Fruit fly (Drosophila melanogaster) whole organism, embryonic: ENCODE data around the gene TotZ.

Experiments used
- Atf3 ChIP-seq: fragments of 200-800 bp; sonication (Bioruptor generic); optimal IDR thresholded peaks from 3 replicates; lab custom pipeline; 2016; ENCODE audit warnings: missing biosample characterization, missing genetic modification characterization
- C15 ChIP-seq: fragments of 200-800 bp; sonication (Bioruptor generic); IDR thresholded peaks from 3 replicates; pipeline ENCODE4 v1.3.6; 2022; ENCODE audit warnings: missing biosample characterization, missing genetic modification characterization
- CG11456 ChIP-seq: fragments of 200-800 bp; sonication (Bioruptor generic); IDR thresholded peaks from 3 replicates; pipeline ENCODE4 v1.3.6; 2022; ENCODE audit warnings: missing biosample characterization, missing genetic modification characterization
- CG12942 ChIP-seq: fragments of 200-800 bp; sonication (Bioruptor generic); optimal IDR thresholded peaks from 3 replicates; lab custom pipeline; 2016; ENCODE audit warnings: missing biosample characterization, missing genetic modification characterization
- CG13424 ChIP-seq: fragments of 200-800 bp; sonication (Bioruptor generic); optimal IDR thresholded peaks from 2 replicates; lab custom pipeline; 2019; ENCODE audit warnings: missing biosample characterization, mild to moderate bottlenecking, missing genetic modification characterization, moderate library complexity
- CG14050 ChIP-seq: fragments of 200-800 bp; sonication (Bioruptor generic); IDR thresholded peaks from 3 replicates; pipeline ENCODE4 v1.3.6; 2022; ENCODE audit warnings: missing biosample characterization, missing genetic modification characterization
- CG1602 ChIP-seq: fragments of 200-800 bp; sonication (Bioruptor generic); optimal IDR thresholded peaks from 3 replicates; lab custom pipeline; 2016; ENCODE audit warnings: missing biosample characterization, missing genetic modification characterization
- CG17802 ChIP-seq: fragments of 200-800 bp; sonication (Bioruptor generic); optimal IDR thresholded peaks from 2 replicates; lab custom pipeline; 2018; ENCODE audit warnings: missing biosample characterization, mild to moderate bottlenecking, missing genetic modification characterization, moderate library complexity
- CG18011 ChIP-seq: fragments of 200-800 bp; sonication (Bioruptor generic); optimal IDR thresholded peaks from 2 replicates; lab custom pipeline; 2017; ENCODE audit warnings: missing biosample characterization, missing genetic modification characterization, mild to moderate bottlenecking, moderate library complexity, missing genotype
- CG18764 ChIP-seq: fragments of 200-800 bp; sonication (Bioruptor generic); optimal IDR thresholded peaks from 3 replicates; lab custom pipeline; 2016; ENCODE audit warnings: missing biosample characterization, missing genetic modification characterization
- CG2199 ChIP-seq: fragments of 200-800 bp; sonication (Bioruptor generic); IDR thresholded peaks from 3 replicates; pipeline ENCODE4 v1.3.6; 2022; ENCODE audit warnings: missing biosample characterization, missing genetic modification characterization
- CG30020 ChIP-seq: fragments of 200-800 bp; optimal IDR thresholded peaks from 2 replicates; lab custom pipeline; 2019; ENCODE audit warnings: missing biosample characterization, mild to moderate bottlenecking, missing genetic modification characterization, moderate library complexity
- CG32767 ChIP-seq: fragments of 200-800 bp; sonication (Bioruptor generic); IDR thresholded peaks from 2 replicates; pipeline ENCODE4 v1.3.6; 2022; ENCODE audit warnings: missing biosample characterization, missing genetic modification characterization
- CG3281 ChIP-seq: fragments of 200-800 bp; sonication (Bioruptor generic); optimal IDR thresholded peaks from 3 replicates; lab custom pipeline; 2017; ENCODE audit warnings: missing biosample characterization, mild to moderate bottlenecking, missing genetic modification characterization
- CG3838 ChIP-seq: fragments of 200-800 bp; sonication (Bioruptor generic); optimal IDR thresholded peaks from 3 replicates; lab custom pipeline; 2016; ENCODE audit warnings: missing biosample characterization, missing genetic modification characterization
- CG3847 ChIP-seq: fragments of 200-800 bp; sonication (Bioruptor generic); IDR thresholded peaks from 2 replicates; pipeline ENCODE4 v1.3.6; 2022; ENCODE audit warnings: missing biosample characterization, missing genetic modification characterization
- CG4424 ChIP-seq: fragments of 200-800 bp; sonication (Bioruptor generic); optimal IDR thresholded peaks from 3 replicates; lab custom pipeline; 2016; ENCODE audit warnings: missing biosample characterization, missing genetic modification characterization
- CG6813 ChIP-seq: fragments of 200-800 bp; sonication (Bioruptor generic); optimal IDR thresholded peaks from 2 replicates; lab custom pipeline; 2017; ENCODE audit warnings: missing biosample characterization, missing genetic modification characterization, mild to moderate bottlenecking, moderate library complexity, missing genetic modification reagents
- CG7963 ChIP-seq: fragments of 200-800 bp; sonication (Bioruptor generic); IDR thresholded peaks from 3 replicates; pipeline ENCODE4 v1.3.6; 2022; ENCODE audit warnings: missing biosample characterization, missing genetic modification characterization; ENCODE audit not compliant: partially characterized antibody
- CG7987 ChIP-seq: fragments of 200-800 bp; sonication (Bioruptor generic); optimal IDR thresholded peaks from 2 replicates; lab custom pipeline; 2018; ENCODE audit warnings: missing biosample characterization, mild to moderate bottlenecking, missing genetic modification characterization, moderate library complexity
- HLH54F ChIP-seq: fragments of 200-800 bp; sonication (Bioruptor generic); optimal IDR thresholded peaks from 3 replicates; lab custom pipeline; 2016; ENCODE audit warnings: missing biosample characterization, missing genetic modification characterization
- HLHmδ ChIP-seq: fragments of 200-800 bp; sonication (Bioruptor generic); optimal IDR thresholded peaks from 2 replicates; lab custom pipeline; 2018; ENCODE audit warnings: missing biosample characterization, mild to moderate bottlenecking, missing genetic modification characterization, moderate library complexity
- Hmx ChIP-seq: fragments of 200-800 bp; sonication (Bioruptor generic); optimal IDR thresholded peaks from 2 replicates; lab custom pipeline; 2016; ENCODE audit warnings: missing biosample characterization, missing genetic modification characterization
- Meics ChIP-seq: fragments of 200-800 bp; sonication (Bioruptor generic); optimal IDR thresholded peaks from 2 replicates; lab custom pipeline; 2017; ENCODE audit warnings: missing biosample characterization, mild to moderate bottlenecking, missing genetic modification characterization
- NC2β ChIP-seq: fragments of 200-800 bp; sonication (Bioruptor generic); optimal IDR thresholded peaks from 2 replicates; lab custom pipeline; 2016; ENCODE audit warnings: missing biosample characterization, missing genetic modification characterization
- Opbp ChIP-seq: fragments of 200-800 bp; sonication (Bioruptor generic); IDR thresholded peaks from 3 replicates; pipeline ENCODE4 v1.3.6; 2022; ENCODE audit warnings: missing biosample characterization, missing genetic modification characterization; ENCODE audit not compliant: partially characterized antibody
- Sry-δ ChIP-seq: fragments of 200-800 bp; sonication (Bioruptor generic); optimal IDR thresholded peaks from 2 replicates; lab custom pipeline; 2016; ENCODE audit warnings: missing biosample characterization, missing genetic modification characterization
- Vsx1 ChIP-seq: fragments of 200-800 bp; sonication (Bioruptor generic); optimal IDR thresholded peaks from 2 replicates; lab custom pipeline; 2017; ENCODE audit warnings: missing biosample characterization, mild to moderate bottlenecking, missing genetic modification characterization, missing genetic modification reagents
- ap ChIP-seq: fragments of 200-800 bp; sonication (Bioruptor generic); IDR thresholded peaks from 2 replicates; pipeline ENCODE4 v1.3.6; 2022; ENCODE audit warnings: missing biosample characterization, missing genetic modification characterization
- ase ChIP-seq: fragments of 200-800 bp; sonication (Bioruptor generic); IDR thresholded peaks from 3 replicates; pipeline ENCODE4 v1.3.6; 2022; ENCODE audit warnings: missing biosample characterization, missing genetic modification characterization
- ato ChIP-seq: fragments of 200-800 bp; sonication (Bioruptor generic); IDR thresholded peaks from 2 replicates; pipeline ENCODE4 v1.3.6; 2022; ENCODE audit warnings: missing biosample characterization, missing genetic modification characterization; ENCODE audit not compliant: partially characterized antibody
- cg ChIP-seq: fragments of 200-800 bp; sonication (Bioruptor generic); optimal IDR thresholded peaks from 3 replicates; lab custom pipeline; 2019; ENCODE audit warnings: missing biosample characterization, mild to moderate bottlenecking, missing genetic modification characterization, moderate library complexity
- chif ChIP-seq, 2 experiments: fragments of 200-800 bp; sonication (Bioruptor generic); optimal IDR thresholded peaks; 3 replicates each; lab custom pipeline; 2016; ENCODE audit warnings: missing biosample characterization in 2 of 2, missing genetic modification characterization in 2 of 2
- chm ChIP-seq: fragments of 200-800 bp; sonication (Bioruptor generic); IDR thresholded peaks from 2 replicates; pipeline ENCODE4 v1.3.6; 2022; ENCODE audit warnings: missing biosample characterization, missing genetic modification characterization
- da ChIP-seq: fragments of 200-800 bp; sonication (Bioruptor generic); optimal IDR thresholded peaks from 2 replicates; lab custom pipeline; 2016; ENCODE audit warnings: missing biosample characterization, missing genetic modification characterization
- emc ChIP-seq: fragments of 200-800 bp; sonication (Bioruptor generic); optimal IDR thresholded peaks from 2 replicates; lab custom pipeline; 2016; ENCODE audit warnings: missing biosample characterization, missing genetic modification characterization
- en ChIP-seq: fragments of 200-800 bp; sonication (Bioruptor generic); optimal IDR thresholded peaks from 2 replicates; lab custom pipeline; 2016; ENCODE audit warnings: missing biosample characterization, missing genetic modification characterization
- fd102C ChIP-seq: fragments of 200-800 bp; sonication (Bioruptor generic); optimal IDR thresholded peaks from 2 replicates; lab custom pipeline; 2018; ENCODE audit warnings: missing biosample characterization, mild to moderate bottlenecking, missing genetic modification characterization, moderate library complexity
- inv ChIP-seq: fragments of 200-800 bp; sonication (Bioruptor generic); IDR thresholded peaks from 2 replicates; pipeline ENCODE4 v1.3.6; 2022; ENCODE audit warnings: missing biosample characterization, missing genetic modification characterization; ENCODE audit not compliant: partially characterized antibody
- jigr1 ChIP-seq: fragments of 200-800 bp; sonication (Bioruptor generic); IDR thresholded peaks from 3 replicates; pipeline ENCODE4 v1.3.6; 2022; ENCODE audit warnings: missing biosample characterization, missing genetic modification characterization
- lov ChIP-seq, 2 experiments: fragments of 200-800 bp in 1 of 2; fragments of >200 bp in 1 of 2; sonication (Bioruptor generic) in 1 of 2; IDR thresholded peaks in 1 of 2; optimal IDR thresholded peaks in 1 of 2; 2 replicates in 1 of 2; 3 replicates in 1 of 2; pipeline versions ENCODE4 v1.3.6 to Lab custom; 2017 to 2022; ENCODE audit warnings: missing biosample characterization in 1 of 2, missing genetic modification characterization in 1 of 2
- p53 ChIP-seq: fragments of 200-800 bp; sonication (Bioruptor generic); optimal IDR thresholded peaks from 2 replicates; lab custom pipeline; 2016; ENCODE audit warnings: missing biosample characterization, missing genetic modification characterization
- pum ChIP-seq: fragments of 200-800 bp; sonication (Bioruptor generic); optimal IDR thresholded peaks from 2 replicates; lab custom pipeline; 2016; ENCODE audit warnings: missing biosample characterization, missing genetic modification characterization
- pzg ChIP-seq: fragments of 200-800 bp; sonication (Bioruptor generic); optimal IDR thresholded peaks from 3 replicates; lab custom pipeline; 2018; ENCODE audit warnings: missing biosample characterization, mild to moderate bottlenecking, missing genetic modification characterization, moderate library complexity
- salm ChIP-seq: fragments of 200-800 bp; sonication (Bioruptor generic); optimal IDR thresholded peaks from 2 replicates; lab custom pipeline; 2018; ENCODE audit warnings: missing biosample characterization, mild to moderate bottlenecking, missing genetic modification characterization
- slbo ChIP-seq: fragments of 200-800 bp; sonication (Bioruptor generic); IDR thresholded peaks from 2 replicates; pipeline ENCODE4 v1.3.6; 2022; ENCODE audit warnings: missing biosample characterization, missing genetic modification characterization
- ssp ChIP-seq: fragments of 200-800 bp; sonication (Bioruptor generic); IDR thresholded peaks from 2 replicates; pipeline ENCODE4 v1.3.6; 2022; ENCODE audit warnings: missing biosample characterization, missing genetic modification characterization
- stwl ChIP-seq: fragments of 200-800 bp; sonication (Bioruptor generic); optimal IDR thresholded peaks from 3 replicates; lab custom pipeline; 2018; ENCODE audit warnings: missing biosample characterization, mild to moderate bottlenecking, missing genetic modification characterization, moderate library complexity

The TotZ gene

dm6 chr3R:20828520-20829415 is 48.8 kb upstream of the TotZ start (continued):
- TF ChIP-seq pzg (GFP tag; lab: Kevin White, UChicago) (peak; percentile 4), CG18764 (no peak), CG12942 (GFP tag; lab: Kevin White, UChicago) (no peak), stwl (tag; lab: Kevin White, UChicago) (peak; percentile 3), Atf3 (GFP tag; lab: Kevin White, UChicago) (no peak), CG18011 (GFP tag; lab: Kevin White, UChicago) (no peak), salm (tag; lab: Kevin White, UChicago) (no peak), chm (GFP tag; lab: Robert Waterston, UW) (peak; percentile 12; the same call in 1 of the 2 replicates), HLH54F (GFP tag; lab: Kevin White, UChicago) (no peak), NC2β (GFP tag; lab: Kevin White, UChicago) (no peak), CG30020 (tag; lab: Kevin White, UChicago) (no peak), Sry-δ (no peak), CG6813 (GFP tag; lab: Kevin White, UChicago) (no peak), CG3847 (GFP tag; lab: Robert Waterston, UW) (no peak), CG7987 (GFP tag; lab: Kevin White, UChicago) (peak; percentile 15), CG3281 (GFP tag; lab: Kevin White, UChicago) (no peak), CG2199 (GFP tag; lab: Robert Waterston, UW) (no peak; the same call in 2 of the 3 replicates), slbo (peak; percentile 43), CG3838 (GFP tag; lab: Kevin White, UChicago) (no peak), CG11456 (GFP tag; lab: Robert Waterston, UW) (peak; percentile 63; the same call in 1 of the 3 replicates), C15 (GFP tag; lab: Robert Waterston, UW) (no peak), CG1602 (GFP tag; lab: Kevin White, UChicago) (no peak), ato (GFP tag; lab: Robert Waterston, UW) (no peak), Hmx (GFP tag; lab: Kevin White, UChicago) (no peak), HLHmδ (no peak), cg (peak; percentile 39), Opbp (no peak; the same call in 2 of the 3 replicates), CG4424 (GFP tag; lab: Kevin White, UChicago) (no peak), en (GFP tag; lab: Kevin White, UChicago) (no peak), jigr1 (no peak), ap (GFP tag; lab: Robert Waterston, UW) (no peak), Meics (no peak), CG17802 (tag; lab: Kevin White, UChicago) (no peak), Vsx1 (GFP tag; lab: Kevin White, UChicago) (no peak), CG13424 (tag; lab: Kevin White, UChicago) (no peak), p53 (no peak)
- TF ChIP-seq, all 482 proteins: peak for 73

- TF ChIP-seq lov (optimal IDR thresholded peaks at IDR 0.05; lab: Kevin White, UChicago): no peak
- 0 out of 3 replicates have a peak, but pooled peaks have one; percentile 59 for TF ChIP-seq lov (GFP tag; IDR thresholded peaks at IDR 0.05; lab: Robert Waterston, UW)
- TF ChIP-seq CG32767 (GFP tag; lab: Robert Waterston, UW): peak; percentile 46; the same call in 1 of the 2 replicates
- no peak for TF ChIP-seq chif (GFP tag; optimal IDR thresholded peaks at IDR 0.05; lab: Kevin White, UChicago)
- no peak for TF ChIP-seq fd102C (GFP tag; lab: Kevin White, UChicago)
- TF ChIP-seq ase: no peak
- no peak for TF ChIP-seq CG14050 (GFP tag; lab: Robert Waterston, UW)
- TF ChIP-seq da (GFP tag; lab: Kevin White, UChicago): peak; percentile 48
- TF ChIP-seq inv (GFP tag; lab: Robert Waterston, UW): no peak
- no peak for TF ChIP-seq emc
- no peak for TF ChIP-seq CG7963
- TF ChIP-seq pum (GFP tag; lab: Kevin White, UChicago): no peak
- TF ChIP-seq ssp: no peak
These were observed 48.0 kb upstream of the TotZ start for dm6 chr3R:20829416-20830131.
